Worm (Caenorhabditis elegans) whole organism, L4 larva: ENCODE data around the gene M03A1.8.

Experiments used
- F10B5.3 ChIP-seq: sonication (generic microtip); optimal IDR thresholded peaks from 2 replicates; lab custom pipeline; 2016; ENCODE audit warnings: mild to moderate bottlenecking, missing genetic modification characterization, missing compliant biosample characterization
- F44E2.7 ChIP-seq: fragments of 200-800 bp; sonication (Bioruptor generic); IDR thresholded peaks from 2 replicates; pipeline ENCODE4 v2.1.2; 2022; ENCODE audit warnings: missing genetic modification characterization, missing compliant biosample characterization
- F49E8.2 ChIP-seq: sonication (generic microtip); optimal IDR thresholded peaks from 2 replicates; lab custom pipeline; 2016; ENCODE audit warnings: missing compliant biosample characterization, mild to moderate bottlenecking, missing genetic modification characterization, borderline replicate concordance
- T20F7.1 ChIP-seq: fragments of 200-800 bp; sonication (Bioruptor generic); optimal IDR thresholded peaks from 2 replicates; lab custom pipeline; 2018; ENCODE audit warnings: mild to moderate bottlenecking, missing genetic modification characterization, missing compliant biosample characterization
- T26A8.4 ChIP-seq: fragments of 200-800 bp; sonication (Bioruptor generic); IDR thresholded peaks from 2 replicates; pipeline ENCODE4 v1.3.6; 2022; ENCODE audit warnings: missing genetic modification characterization, missing compliant biosample characterization
- Y105C5A.15 ChIP-seq: fragments of 200-800 bp; sonication (Bioruptor generic); IDR thresholded peaks from 2 replicates; pipeline ENCODE4 v1.3.6; 2022; ENCODE audit warnings: missing genetic modification characterization, missing compliant biosample characterization
- Y5F2A.4 ChIP-seq: fragments of 200-800 bp; sonication (Bioruptor generic); optimal IDR thresholded peaks from 2 replicates; lab custom pipeline; 2018; ENCODE audit warnings: mild to moderate bottlenecking, missing genetic modification characterization, missing compliant biosample characterization
- ZK337.2 ChIP-seq: fragments of 200-800 bp; sonication (Bioruptor generic); IDR thresholded peaks from 2 replicates; pipeline ENCODE4 v1.3.6; 2022; ENCODE audit warnings: missing genetic modification reagents, missing genetic modification characterization, missing compliant biosample characterization
- arid-1 ChIP-seq: fragments of 200-800 bp; sonication (Bioruptor generic); conservative IDR thresholded peaks from 2 replicates; pipeline ENCODE4 v1.3.6; 2022; ENCODE audit warnings: missing genetic modification reagents, missing genetic modification characterization, missing compliant biosample characterization
- attf-4 ChIP-seq: sonication (generic microtip); optimal IDR thresholded peaks from 3 replicates; lab custom pipeline; 2017; ENCODE audit warnings: missing biosample characterization, missing genetic modification characterization
- ceh-20 ChIP-seq: fragments of 200-800 bp; sonication (Bioruptor generic); IDR thresholded peaks from 2 replicates; pipeline ENCODE4 v1.3.6; 2022; ENCODE audit warnings: missing genetic modification reagents, missing genetic modification characterization, missing compliant biosample characterization
- ceh-44 ChIP-seq: fragments of 200-800 bp; sonication (Bioruptor generic); IDR thresholded peaks from 2 replicates; pipeline ENCODE4 v1.3.6; 2022; ENCODE audit warnings: missing genetic modification reagents, missing genetic modification characterization, missing compliant biosample characterization
- ceh-62 ChIP-seq: sonication (generic microtip); optimal IDR thresholded peaks from 2 replicates; lab custom pipeline; 2017; ENCODE audit warnings: missing biosample characterization, missing genetic modification characterization
- daf-16 ChIP-seq, 3 experiments: sonication (generic microtip); optimal IDR thresholded peaks; 2 replicates each; lab custom pipeline; 2016 to 2017; ENCODE audit warnings: missing genetic modification characterization in 3 of 3, missing genetic modification reagents in 3 of 3, mild to moderate bottlenecking in 2 of 3, missing compliant biosample characterization in 2 of 3, missing biosample characterization in 1 of 3, moderate library complexity in 1 of 3
- dmd-6 ChIP-seq: fragments of 200-800 bp; sonication (Bioruptor generic); IDR thresholded peaks from 2 replicates; pipeline ENCODE4 v1.3.6; 2022; ENCODE audit warnings: missing genetic modification reagents, missing genetic modification characterization, missing compliant biosample characterization
- dmd-8 ChIP-seq: fragments of 200-800 bp; sonication (Bioruptor generic); IDR thresholded peaks from 2 replicates; pipeline ENCODE4 v1.3.6; 2022; ENCODE audit warnings: missing genetic modification characterization, missing compliant biosample characterization
- dmd-9 ChIP-seq: fragments of 200-800 bp; sonication (Bioruptor generic); IDR thresholded peaks from 2 replicates; pipeline ENCODE4 v1.3.6; 2022; ENCODE audit warnings: missing genetic modification reagents, missing genetic modification characterization, missing compliant biosample characterization
- duxl-1 ChIP-seq: sonication (generic microtip); optimal IDR thresholded peaks from 2 replicates; lab custom pipeline; 2016; ENCODE audit warnings: mild to moderate bottlenecking, missing genetic modification characterization, moderate library complexity, missing compliant biosample characterization; ENCODE audit not compliant: poor library complexity
- egl-27 ChIP-seq: sonication (generic microtip); optimal IDR thresholded peaks from 3 replicates; lab custom pipeline; 2017; ENCODE audit warnings: missing biosample characterization, missing genetic modification reagents, missing genetic modification characterization
- fos-1 ChIP-seq: fragments of 150-350 bp; optimal IDR thresholded peaks from 2 replicates; lab custom pipeline; 2014; ENCODE audit warnings: missing biosample characterization, missing genetic modification characterization
- gei-8 ChIP-seq: fragments of 200-800 bp; sonication (Bioruptor generic); optimal IDR thresholded peaks from 2 replicates; lab custom pipeline; 2018; ENCODE audit warnings: mild to moderate bottlenecking, missing genetic modification characterization, missing compliant biosample characterization
- hif-1 ChIP-seq, 2 experiments: sonication (generic microtip); optimal IDR thresholded peaks; 2 replicates each; lab custom pipeline; 2016 to 2017; ENCODE audit warnings: missing compliant biosample characterization in 2 of 2, missing genetic modification characterization in 2 of 2, missing genetic modification reagents in 2 of 2, missing genotype in 2 of 2, mild to moderate bottlenecking in 1 of 2
- hlh-11 ChIP-seq: fragments of 200-800 bp; sonication (Bioruptor generic); optimal IDR thresholded peaks from 2 replicates; lab custom pipeline; 2018; ENCODE audit warnings: mild to moderate bottlenecking, missing genetic modification characterization, missing compliant biosample characterization
- hlh-30 ChIP-seq: sonication (generic microtip); optimal IDR thresholded peaks from 2 replicates; lab custom pipeline; 2017; ENCODE audit warnings: antibody characterized with exemption, mild to moderate bottlenecking, missing genetic modification characterization, missing compliant biosample characterization; ENCODE audit not compliant: insufficient read depth
- hmg-1.1 ChIP-seq: fragments of 200-800 bp; sonication (Bioruptor generic); IDR thresholded peaks from 2 replicates; pipeline ENCODE4 v1.3.6; 2022; ENCODE audit warnings: missing genetic modification reagents, missing genetic modification characterization, missing compliant biosample characterization
- jun-1 ChIP-seq: fragments of 150-350 bp; optimal IDR thresholded peaks from 2 replicates; lab custom pipeline; 2014; ENCODE audit warnings: missing biosample characterization, missing genetic modification reagents, missing genetic modification characterization
- lim-7 ChIP-seq: fragments of 200-800 bp; sonication (Bioruptor generic); IDR thresholded peaks from 2 replicates; pipeline ENCODE4 v1.3.6; 2022; ENCODE audit warnings: missing genetic modification characterization, missing compliant biosample characterization
- lin-1 ChIP-seq: fragments of 200-800 bp; sonication (Bioruptor generic); IDR thresholded peaks from 2 replicates; pipeline ENCODE4 v1.3.6; 2022; ENCODE audit warnings: missing genetic modification reagents, missing genetic modification characterization, missing compliant biosample characterization
- lin-15B ChIP-seq: fragments of 150-350 bp; sonication (generic microtip); optimal IDR thresholded peaks from 3 replicates; lab custom pipeline; 2014; ENCODE audit warnings: missing biosample characterization, missing genetic modification characterization
- lin-29 ChIP-seq: fragments of 200-800 bp; sonication (Bioruptor generic); IDR thresholded peaks from 2 replicates; pipeline ENCODE4 v1.3.6; 2022; ENCODE audit warnings: missing genetic modification reagents, missing genetic modification characterization, missing compliant biosample characterization
- lsy-2 ChIP-seq, 2 experiments: fragments of 150-350 bp in 1 of 2; sonication (generic microtip) in 1 of 2; optimal IDR thresholded peaks; 2 replicates each; lab custom pipeline; 2014 to 2017; ENCODE audit warnings: missing biosample characterization in 2 of 2, missing genetic modification characterization in 2 of 2
- madf-5 ChIP-seq, 2 experiments: fragments of 200-800 bp; sonication (Bioruptor generic); IDR thresholded peaks; 2 replicates each; pipeline ENCODE4 v1.3.6; 2022; ENCODE audit warnings: missing compliant biosample characterization in 2 of 2, missing genetic modification characterization in 2 of 2
- madf-9 ChIP-seq: fragments of 200-800 bp; sonication (Bioruptor generic); conservative IDR thresholded peaks from 2 replicates; pipeline ENCODE4 v1.3.6; 2022; ENCODE audit warnings: missing genetic modification reagents, missing genetic modification characterization, missing compliant biosample characterization
- mdl-1 ChIP-seq, 2 experiments: fragments of 150-350 bp in 1 of 2; sonication (generic microtip) in 1 of 2; optimal IDR thresholded peaks; 2 replicates each; lab custom pipeline; 2014 to 2017; ENCODE audit warnings: missing biosample characterization in 2 of 2, missing genetic modification characterization in 2 of 2
- mxl-2 ChIP-seq: fragments of 200-800 bp; sonication (Bioruptor generic); conservative IDR thresholded peaks from 2 replicates; pipeline ENCODE4 v1.3.6; 2022; ENCODE audit warnings: missing genetic modification reagents, missing genetic modification characterization, missing compliant biosample characterization
- nhr-10 ChIP-seq: fragments of 150-350 bp; optimal IDR thresholded peaks from 2 replicates; lab custom pipeline; 2014; ENCODE audit warnings: missing biosample characterization, missing genetic modification characterization
- nhr-102 ChIP-seq: sonication (generic microtip); optimal IDR thresholded peaks from 2 replicates; lab custom pipeline; 2016; ENCODE audit warnings: mild to moderate bottlenecking, missing genetic modification characterization, moderate library complexity, missing compliant biosample characterization
- nhr-11 ChIP-seq: fragments of 150-350 bp; optimal IDR thresholded peaks from 2 replicates; lab custom pipeline; 2014; ENCODE audit warnings: missing biosample characterization, missing genetic modification characterization
- nhr-237 ChIP-seq: sonication (generic microtip); optimal IDR thresholded peaks from 2 replicates; lab custom pipeline; 2017; ENCODE audit warnings: missing biosample characterization, missing genetic modification characterization
- nhr-28 ChIP-seq: fragments of 150-350 bp; optimal IDR thresholded peaks from 2 replicates; lab custom pipeline; 2014; ENCODE audit warnings: missing biosample characterization, missing genetic modification characterization
- nhr-6 ChIP-seq: fragments of 150-350 bp; optimal IDR thresholded peaks from 2 replicates; lab custom pipeline; 2014; ENCODE audit warnings: missing biosample characterization, missing genetic modification characterization
- pqm-1 ChIP-seq: sonication (generic microtip); optimal IDR thresholded peaks from 2 replicates; lab custom pipeline; 2017; ENCODE audit warnings: missing biosample characterization, missing genetic modification characterization
- sdz-12 ChIP-seq: fragments of 200-800 bp; sonication (Bioruptor generic); optimal IDR thresholded peaks from 2 replicates; lab custom pipeline; 2018; ENCODE audit warnings: mild to moderate bottlenecking, missing genetic modification characterization, missing compliant biosample characterization
- set-16 ChIP-seq: fragments of 200-800 bp; sonication (Bioruptor generic); IDR thresholded peaks from 2 replicates; pipeline ENCODE4 v1.3.6; 2022; ENCODE audit warnings: missing genetic modification reagents, missing genetic modification characterization, missing compliant biosample characterization
- skn-1 ChIP-seq: fragments of 150-350 bp; optimal IDR thresholded peaks from 2 replicates; lab custom pipeline; 2014; ENCODE audit warnings: missing biosample characterization, missing genetic modification characterization
- snpc-4 ChIP-seq: fragments of 150-350 bp; optimal IDR thresholded peaks from 2 replicates; lab custom pipeline; 2014; ENCODE audit warnings: missing biosample characterization, missing genetic modification characterization
- unc-39 ChIP-seq: sonication (generic microtip); optimal IDR thresholded peaks from 2 replicates; lab custom pipeline; 2017; ENCODE audit warnings: missing biosample characterization, missing genetic modification characterization
- unc-62 ChIP-seq, 3 experiments: fragments of 150-350 bp in 1 of 3; sonication (generic microtip); optimal IDR thresholded peaks in 2 of 3; peaks in 1 of 3; 1 replicate in 1 of 3; 2 replicates in 2 of 3; lab custom pipeline; 2014 to 2017; ENCODE audit warnings: missing biosample characterization in 3 of 3, missing genetic modification characterization in 3 of 3, missing genetic modification reagents in 3 of 3, missing genotype in 1 of 3
- vab-7 ChIP-seq: fragments of 200-800 bp; sonication (Bioruptor generic); IDR thresholded peaks from 2 replicates; pipeline ENCODE4 v1.3.6; 2022; ENCODE audit warnings: missing genetic modification reagents, missing genetic modification characterization, missing compliant biosample characterization
- zip-11 ChIP-seq: fragments of 200-800 bp; sonication (Bioruptor generic); IDR thresholded peaks from 2 replicates; pipeline ENCODE4 v1.3.6; 2022; ENCODE audit warnings: missing genetic modification characterization, missing compliant biosample characterization
- zip-2 ChIP-seq: fragments of 150-350 bp; optimal IDR thresholded peaks from 2 replicates; lab custom pipeline; 2014; ENCODE audit warnings: missing biosample characterization, missing genetic modification characterization
- ztf-7 ChIP-seq: fragments of 150-350 bp; optimal IDR thresholded peaks from 2 replicates; lab custom pipeline; 2014; ENCODE audit warnings: missing biosample characterization, missing genetic modification characterization

M03A1.8 gene

ce11 chrII:4598815-4599214 lies 38.7 kb downstream of the M03A1.8 start (continued):
- TF ChIP-seq T20F7.1 (GFP tag; lab: Kevin White, UChicago) (no peak), skn-1 (no peak), ZK337.2 (GFP tag; lab: Robert Waterston, UW) (no peak), daf-16 (GFP tag; optimal IDR thresholded peaks at IDR 0.05; lab: Kevin White, UChicago) (no peak), daf-16 (tag; optimal IDR thresholded peaks at IDR 0.05; lab: Kevin White, UChicago) (peak; percentile 76), attf-4 (tag; lab: Kevin White, UChicago) (no peak), dmd-8 (GFP tag; lab: Robert Waterston, UW) (no peak), duxl-1 (no peak), lim-7 (GFP tag; lab: Robert Waterston, UW) (no peak), lin-15B (no peak), ceh-44 (GFP tag; lab: Robert Waterston, UW) (no peak), F10B5.3 (no peak), lsy-2 (tag; optimal IDR thresholded peaks at IDR 0.05; lab: Kevin White, UChicago) (no peak), nhr-28 (peak; percentile 91), ceh-62 (tag; lab: Kevin White, UChicago) (no peak), madf-5 (GFP tag; IDR thresholded peaks at IDR 0.05; lab: Robert Waterston, UW) (no peak), mxl-2 (GFP tag; lab: Robert Waterston, UW) (no peak), lin-1 (GFP tag; lab: Robert Waterston, UW) (0 out of 2 replicates have a peak, but pooled peaks have one; percentile 10), Y5F2A.4 (no peak), nhr-11 (tag; lab: Kevin White, UChicago) (no peak), unc-62 (GFP tag; optimal IDR thresholded peaks at IDR 0.05 in 1 of 2; lab: Kevin White, UChicago) (no peak), unc-62 (tag; optimal IDR thresholded peaks at IDR 0.05; lab: Kevin White, UChicago) (no peak), nhr-237 (tag; lab: Kevin White, UChicago) (no peak), dmd-6 (GFP tag; lab: Robert Waterston, UW) (peak; percentile 61), hmg-1.1 (GFP tag; lab: Robert Waterston, UW) (no peak), zip-2 (tag; lab: Kevin White, UChicago) (no peak), mdl-1 (tag; optimal IDR thresholded peaks at IDR 0.05; lab: Kevin White, UChicago) (no peak), F44E2.7 (GFP tag; lab: Robert Waterston, UW) (no peak), lin-29 (no peak), snpc-4 (no peak), ztf-7 (no peak), pqm-1 (tag; lab: Kevin White, UChicago) (peak; percentile 93), nhr-10 (no peak), arid-1 (no peak), madf-9 (GFP tag; lab: Robert Waterston, UW) (no peak), Y105C5A.15 (no peak), jun-1 (tag; lab: Kevin White, UChicago) (no peak), hif-1 (tag; optimal IDR thresholded peaks at IDR 0.05; lab: Kevin White, UChicago) (no peak), vab-7 (GFP tag; lab: Robert Waterston, UW) (no peak), set-16 (GFP tag; lab: Robert Waterston, UW) (no peak), unc-39 (no peak), hlh-11 (tag; lab: Kevin White, UChicago) (peak; percentile 54), F49E8.2 (tag; lab: Kevin White, UChicago) (no peak), T26A8.4 (GFP tag; lab: Robert Waterston, UW) (no peak), nhr-102 (tag; lab: Kevin White, UChicago) (no peak), nhr-6 (tag; lab: Kevin White, UChicago) (no peak), sdz-12 (GFP tag; lab: Kevin White, UChicago) (no peak), fos-1 (no peak), ceh-20 (no peak), hlh-30 (tag; lab: Kevin White, UChicago) (no peak), zip-11 (GFP tag; lab: Robert Waterston, UW) (no peak), gei-8 (no peak), dmd-9 (GFP tag; lab: Robert Waterston, UW) (no peak), egl-27 (tag; lab: Kevin White, UChicago) (no peak)
